Fruit fly (Drosophila melanogaster): Measurements from ENCODE around the gene CarT.

Gene CarT

dm6 chr2L:20714468-20715404, 15.3 kb downstream of the CarT start, which contains the start of gene Hr38 (continued):
- TF ChIP-seq dmrt99B (tag; optimal IDR thresholded peaks at IDR 0.05) (peak; percentile 73), Sox100B (GFP tag; optimal IDR thresholded peaks at IDR 0.05) (peak; percentile 9), ara (GFP tag; IDR thresholded peaks at IDR 0.05) (0 out of 2 replicates have a peak, but pooled peaks have one; percentile 27), CG9817 (tag; optimal IDR thresholded peaks at IDR 0.05) (peak; percentile 44), gcm2 (GFP tag; optimal IDR thresholded peaks at IDR 0.05) (no peak), CG13123 (GFP tag; optimal IDR thresholded peaks at IDR 0.05) (no peak), bab2 (GFP tag; optimal IDR thresholded peaks at IDR 0.05) (peak; percentile 1), CG13424 (tag; optimal IDR thresholded peaks at IDR 0.05) (peak; percentile 51), grau (tag; optimal IDR thresholded peaks at IDR 0.05) (peak; percentile 62), HLH54F (GFP tag; optimal IDR thresholded peaks at IDR 0.05) (peak; percentile 43), oc (tag; optimal IDR thresholded peaks at IDR 0.05) (no peak), CG12219 (GFP tag; optimal IDR thresholded peaks at IDR 0.05) (peak; percentile 37), Xbp1 (GFP tag; optimal IDR thresholded peaks at IDR 0.05) (peak; percentile 45), schlank (tag; optimal IDR thresholded peaks at IDR 0.05) (peak; percentile 17), ham (GFP tag; IDR thresholded peaks at IDR 0.05) (no peak), CG2120 (GFP tag; optimal IDR thresholded peaks at IDR 0.05) (peak; percentile 82), pb (GFP tag; optimal IDR thresholded peaks at IDR 0.05) (no peak), ind (GFP tag; optimal IDR thresholded peaks at IDR 0.05) (peak; percentile 52), unpg (GFP tag; optimal IDR thresholded peaks at IDR 0.05) (peak; percentile 38), CG2712 (tag; optimal IDR thresholded peaks at IDR 0.05) (peak; percentile 33), z (GFP tag; IDR thresholded peaks at IDR 0.05) (peak; percentile 69), pnt (GFP tag; optimal IDR thresholded peaks at IDR 0.05) (peak; percentile 37), CG13624 (GFP tag; optimal IDR thresholded peaks at IDR 0.05) (peak; percentile 36), phol (tag; optimal IDR thresholded peaks at IDR 0.05) (peak; percentile 32), CG14860 (GFP tag; IDR thresholded peaks at IDR 0.05; ENCODE audit: partially characterized antibody) (no peak), CG4282 (GFP tag; optimal IDR thresholded peaks at IDR 0.05) (no peak), crol (GFP tag; IDR thresholded peaks at IDR 0.05) (peak; percentile 96), CG6254 (GFP tag; optimal IDR thresholded peaks at IDR 0.05) (no peak), CG10979 (tag; optimal IDR thresholded peaks at IDR 0.05) (no peak), Hr39 (optimal IDR thresholded peaks at IDR 0.05) (no peak), ssp (GFP tag; IDR thresholded peaks at IDR 0.05) (no peak), CG9437 (GFP tag; optimal IDR thresholded peaks at IDR 0.05) (peak; percentile 7), CG8478 (optimal IDR thresholded peaks at IDR 0.05) (no peak), CG8290 (GFP tag; optimal IDR thresholded peaks at IDR 0.05) (no peak), CG8290 (tag; optimal IDR thresholded peaks at IDR 0.05) (peak; percentile 11 to 45), HLHmδ (GFP tag; optimal IDR thresholded peaks at IDR 0.05) (peak; percentile 86), fd3F (GFP tag; optimal IDR thresholded peaks at IDR 0.05) (peak; percentile 29), CG34422 (GFP tag; IDR thresholded peaks at IDR 0.05) (peak; percentile 48; the same call in 1 of the 3 replicates), CG10274 (GFP tag; optimal IDR thresholded peaks at IDR 0.05) (no peak), NFAT (GFP tag; IDR thresholded peaks at IDR 0.05) (0 out of 2 replicates have a peak, but pooled peaks have one; percentile 8), gro (GFP tag; optimal IDR thresholded peaks at IDR 0.05) (peak; percentile 45), Xrp1 (GFP tag; IDR thresholded peaks at IDR 0.05) (peak; percentile 23; the same call in 1 of the 2 replicates), CG13296 (GFP tag; optimal IDR thresholded peaks at IDR 0.05) (peak; percentile 50), yki (optimal IDR thresholded peaks at IDR 0.05) (no peak), gem (tag; optimal IDR thresholded peaks at IDR 0.05) (peak; percentile 69), sqz (GFP tag; optimal IDR thresholded peaks at IDR 0.05) (no peak), wor (GFP tag; IDR thresholded peaks at IDR 0.05) (0 out of 2 replicates have a peak, but pooled peaks have one; percentile 12), CG11456 (GFP tag; IDR thresholded peaks at IDR 0.05) (no peak), CG15601 (tag; optimal IDR thresholded peaks at IDR 0.05) (no peak), D19B (GFP tag; optimal IDR thresholded peaks at IDR 0.05) (peak; percentile 55)
